Fruit fly (Drosophila melanogaster) whole organism, embryonic: ENCODE measurements around the gene CG12017.

Source experiments
- ATbp ChIP-seq: fragments of 200-800 bp; sonication (Bioruptor generic); optimal IDR thresholded peaks from 2 replicates; lab custom pipeline; 2017; ENCODE audit warnings: missing biosample characterization, mild to moderate bottlenecking, missing genetic modification characterization, missing genetic modification reagents
- Atf6 ChIP-seq: fragments of 200-800 bp; sonication (Bioruptor generic); IDR thresholded peaks from 2 replicates; pipeline ENCODE4 v1.3.6; 2022; ENCODE audit warnings: missing biosample characterization, missing genetic modification characterization
- Blimp-1 ChIP-seq: fragments of 200-800 bp; sonication (Bioruptor generic); optimal IDR thresholded peaks from 3 replicates; lab custom pipeline; 2018; ENCODE audit warnings: missing biosample characterization, missing genetic modification characterization, mild to moderate bottlenecking, moderate library complexity, missing genetic modification reagents
- C15 ChIP-seq: fragments of 200-800 bp; sonication (Bioruptor generic); IDR thresholded peaks from 3 replicates; pipeline ENCODE4 v1.3.6; 2022; ENCODE audit warnings: missing biosample characterization, missing genetic modification characterization
- CG10321 ChIP-seq: fragments of 200-800 bp; sonication (Bioruptor generic); IDR thresholded peaks from 2 replicates; pipeline ENCODE4 v1.3.6; 2022; ENCODE audit warnings: missing biosample characterization, missing genetic modification characterization
- CG10462 ChIP-seq: fragments of 200-800 bp; sonication (Bioruptor generic); optimal IDR thresholded peaks from 2 replicates; lab custom pipeline; 2016; ENCODE audit warnings: missing biosample characterization, missing genetic modification characterization
- CG11398 ChIP-seq: fragments of 200-800 bp; sonication (Bioruptor generic); optimal IDR thresholded peaks from 2 replicates; lab custom pipeline; 2016; ENCODE audit warnings: missing biosample characterization, missing genetic modification characterization
- CG11504 ChIP-seq: fragments of 200-800 bp; sonication (Bioruptor generic); optimal IDR thresholded peaks from 3 replicates; lab custom pipeline; 2019; ENCODE audit warnings: missing biosample characterization, mild to moderate bottlenecking, missing genetic modification characterization, moderate library complexity
- CG12659 ChIP-seq: fragments of 200-800 bp; sonication (Bioruptor generic); optimal IDR thresholded peaks from 3 replicates; lab custom pipeline; 2017; ENCODE audit warnings: mild to moderate bottlenecking, missing biosample characterization, missing genetic modification reagents, missing genetic modification characterization
- CG13287 ChIP-seq: fragments of 200-800 bp; sonication (Bioruptor generic); IDR thresholded peaks from 2 replicates; pipeline ENCODE4 v1.3.6; 2022; ENCODE audit warnings: missing biosample characterization, missing genetic modification characterization; ENCODE audit not compliant: partially characterized antibody
- CG14441 ChIP-seq: fragments of 200-800 bp; sonication (Bioruptor generic); IDR thresholded peaks from 2 replicates; pipeline ENCODE4 v1.3.6; 2022; ENCODE audit warnings: missing biosample characterization, missing genetic modification characterization
- CG1603 ChIP-seq: fragments of 200-800 bp; sonication (Bioruptor generic); optimal IDR thresholded peaks from 2 replicates; lab custom pipeline; 2019; ENCODE audit warnings: missing biosample characterization, mild to moderate bottlenecking, missing genetic modification characterization, moderate library complexity
- CG16779 ChIP-seq: fragments of 200-800 bp; sonication (Bioruptor generic); IDR thresholded peaks from 2 replicates; pipeline ENCODE4 v1.3.6; 2022; ENCODE audit warnings: missing biosample characterization, missing genetic modification characterization
- CG18599 ChIP-seq: fragments of 200-800 bp; sonication (Bioruptor generic); optimal IDR thresholded peaks from 3 replicates; lab custom pipeline; 2017; ENCODE audit warnings: missing biosample characterization, missing genetic modification characterization, mild to moderate bottlenecking, moderate library complexity, missing genetic modification reagents
- CG2712 ChIP-seq: fragments of 200-800 bp; optimal IDR thresholded peaks from 3 replicates; lab custom pipeline; 2019; ENCODE audit warnings: missing biosample characterization, mild to moderate bottlenecking, missing genetic modification characterization, moderate library complexity
- CG3065 ChIP-seq: fragments of 200-800 bp; sonication (Bioruptor generic); optimal IDR thresholded peaks from 2 replicates; lab custom pipeline; 2016; ENCODE audit warnings: missing biosample characterization, missing genetic modification characterization
- CG32767 ChIP-seq: fragments of 200-800 bp; sonication (Bioruptor generic); IDR thresholded peaks from 2 replicates; pipeline ENCODE4 v1.3.6; 2022; ENCODE audit warnings: missing biosample characterization, missing genetic modification characterization
- CG9727 ChIP-seq: fragments of 200-800 bp; sonication (Bioruptor generic); optimal IDR thresholded peaks from 3 replicates; lab custom pipeline; 2017; ENCODE audit warnings: missing biosample characterization, mild to moderate bottlenecking, missing genetic modification characterization
- CrebB ChIP-seq: fragments of 200-800 bp; sonication (Bioruptor generic); optimal IDR thresholded peaks from 3 replicates; lab custom pipeline; 2018; ENCODE audit warnings: missing biosample characterization, mild to moderate bottlenecking, missing genetic modification characterization
- Dip3 ChIP-seq: fragments of 200-800 bp; sonication (Bioruptor generic); optimal IDR thresholded peaks from 3 replicates; lab custom pipeline; 2016; ENCODE audit warnings: missing biosample characterization, missing genetic modification characterization
- Fer2 ChIP-seq: fragments of 200-800 bp; sonication (Bioruptor generic); optimal IDR thresholded peaks from 2 replicates; lab custom pipeline; 2018; ENCODE audit warnings: missing biosample characterization, mild to moderate bottlenecking, missing genetic modification characterization, moderate library complexity
- Gug ChIP-seq: fragments of 200-800 bp; sonication (Bioruptor generic); IDR thresholded peaks from 4 replicates; pipeline ENCODE4 v1.3.6; 2022; ENCODE audit warnings: missing biosample characterization, missing genetic modification characterization
- Hand ChIP-seq: fragments of 200-800 bp; sonication (Bioruptor generic); optimal IDR thresholded peaks from 2 replicates; lab custom pipeline; 2017; ENCODE audit warnings: mild to moderate bottlenecking, missing biosample characterization, missing genetic modification reagents, missing genetic modification characterization
- Mrtf ChIP-seq: fragments of 200-800 bp; sonication (Bioruptor generic); IDR thresholded peaks from 3 replicates; pipeline ENCODE4 v1.3.6; 2022; ENCODE audit warnings: missing biosample characterization, missing genetic modification characterization
- Oaz ChIP-seq: fragments of 200-800 bp; sonication (Bioruptor generic); IDR thresholded peaks from 2 replicates; pipeline ENCODE4 v1.3.6; 2022; ENCODE audit warnings: missing biosample characterization, missing genetic modification characterization
- Scr ChIP-seq: fragments of 200-800 bp; sonication (Bioruptor generic); IDR thresholded peaks from 2 replicates; pipeline ENCODE4 v1.3.6; 2022; ENCODE audit warnings: missing biosample characterization, missing genetic modification characterization; ENCODE audit not compliant: partially characterized antibody
- Xrp1 ChIP-seq: fragments of 200-800 bp; sonication (Bioruptor generic); IDR thresholded peaks from 2 replicates; pipeline ENCODE4 v1.3.6; 2022; ENCODE audit warnings: missing biosample characterization, missing genetic modification characterization
- ap ChIP-seq: fragments of 200-800 bp; sonication (Bioruptor generic); IDR thresholded peaks from 2 replicates; pipeline ENCODE4 v1.3.6; 2022; ENCODE audit warnings: missing biosample characterization, missing genetic modification characterization
- corto ChIP-seq: fragments of 200-800 bp; sonication (Bioruptor generic); optimal IDR thresholded peaks from 2 replicates; lab custom pipeline; 2016; ENCODE audit warnings: missing biosample characterization, mild to moderate bottlenecking, missing genetic modification characterization, moderate library complexity
- dm ChIP-seq: fragments of 200-800 bp; sonication (Bioruptor generic); optimal IDR thresholded peaks from 3 replicates; lab custom pipeline; 2016; ENCODE audit warnings: missing biosample characterization, missing genetic modification characterization
- dpn ChIP-seq, 2 experiments: fragments of 200-800 bp; sonication (Bioruptor generic); optimal IDR thresholded peaks; 3 replicates each; lab custom pipeline; 2016; ENCODE audit warnings: missing biosample characterization in 2 of 2, missing genetic modification characterization in 2 of 2
- emc ChIP-seq: fragments of 200-800 bp; sonication (Bioruptor generic); optimal IDR thresholded peaks from 2 replicates; lab custom pipeline; 2016; ENCODE audit warnings: missing biosample characterization, missing genetic modification characterization
- eve ChIP-seq, 2 experiments: fragments of >200 bp; optimal IDR thresholded peaks; 2 replicates each; lab custom pipeline; 2017; ENCODE audit warnings: missing biosample characterization in 2 of 2, missing genetic modification characterization in 2 of 2
- fd3F ChIP-seq: fragments of 200-800 bp; sonication (Bioruptor generic); optimal IDR thresholded peaks from 2 replicates; lab custom pipeline; 2018; ENCODE audit warnings: missing biosample characterization, mild to moderate bottlenecking, missing genetic modification characterization, moderate library complexity
- fd96Cb ChIP-seq: fragments of 200-800 bp; sonication (Bioruptor generic); optimal IDR thresholded peaks from 2 replicates; lab custom pipeline; 2018; ENCODE audit warnings: missing biosample characterization, mild to moderate bottlenecking, missing genetic modification characterization, moderate library complexity
- gcm ChIP-seq: fragments of 200-800 bp; sonication (Bioruptor generic); optimal IDR thresholded peaks from 2 replicates; lab custom pipeline; 2019; ENCODE audit warnings: missing biosample characterization, mild to moderate bottlenecking, missing genetic modification characterization, moderate library complexity
- grau ChIP-seq: fragments of 200-800 bp; optimal IDR thresholded peaks from 3 replicates; lab custom pipeline; 2019; ENCODE audit warnings: missing biosample characterization, mild to moderate bottlenecking, missing genetic modification characterization, moderate library complexity
- nau ChIP-seq: fragments of 200-800 bp; sonication (Bioruptor generic); optimal IDR thresholded peaks from 3 replicates; lab custom pipeline; 2017; ENCODE audit warnings: missing biosample characterization, mild to moderate bottlenecking, missing genetic modification characterization, missing genetic modification reagents
- repo ChIP-seq: fragments of 200-800 bp; sonication (Bioruptor generic); optimal IDR thresholded peaks from 2 replicates; lab custom pipeline; 2016; ENCODE audit warnings: missing biosample characterization, missing genetic modification characterization
- salm ChIP-seq: fragments of 200-800 bp; sonication (Bioruptor generic); optimal IDR thresholded peaks from 2 replicates; lab custom pipeline; 2018; ENCODE audit warnings: missing biosample characterization, mild to moderate bottlenecking, missing genetic modification characterization
- sens ChIP-seq: fragments of 200-800 bp; sonication (Bioruptor generic); peaks from one replicate; lab custom pipeline; 2016; ENCODE audit warnings: missing biosample characterization, missing genetic modification characterization
- ssp ChIP-seq: fragments of 200-800 bp; sonication (Bioruptor generic); IDR thresholded peaks from 2 replicates; pipeline ENCODE4 v1.3.6; 2022; ENCODE audit warnings: missing biosample characterization, missing genetic modification characterization
- tap ChIP-seq: fragments of 200-800 bp; optimal IDR thresholded peaks from 3 replicates; lab custom pipeline; 2019; ENCODE audit warnings: missing biosample characterization, mild to moderate bottlenecking, missing genetic modification characterization, moderate library complexity
- wor ChIP-seq: fragments of 200-800 bp; sonication (Bioruptor generic); IDR thresholded peaks from 2 replicates; pipeline ENCODE4 v1.3.6; 2022; ENCODE audit warnings: missing biosample characterization, missing genetic modification characterization

The CG12017 gene

dm6 chr3L:3248714-3249663 lies 31.1 kb upstream of the CG12017 start (continued):
- no peak for TF ChIP-seq Fer2 (tag; lab: Kevin White, UChicago)
- 0 out of 2 replicates have a peak, but pooled peaks have one; percentile 21 for TF ChIP-seq CG16779 (GFP tag; lab: Robert Waterston, UW)
- TF ChIP-seq CG11398, result no peak
- peak in 1 of 2 experiments; percentile 53 for TF ChIP-seq dpn (GFP tag; optimal IDR thresholded peaks at IDR 0.05; lab: Kevin White, UChicago)
- TF ChIP-seq CG12659, result peak; percentile 54
- TF ChIP-seq ATbp, result peak; percentile 35
- TF ChIP-seq eve (GFP tag; optimal IDR thresholded peaks at IDR 0.05; lab: Kevin White, UChicago), result peak in 1 of 2 experiments; percentile 73
- TF ChIP-seq Scr (GFP tag; lab: Robert Waterston, UW), result no peak
- peak; percentile 20 for TF ChIP-seq CG18599 (GFP tag; lab: Kevin White, UChicago)
- peak; percentile 99 for TF ChIP-seq corto (GFP tag; lab: Kevin White, UChicago)
- TF ChIP-seq Atf6 (GFP tag; lab: Robert Waterston, UW), result peak; percentile 33; the same call in 1 of the 2 replicates
- TF ChIP-seq Xrp1 (GFP tag; lab: Robert Waterston, UW), result no peak
- TF ChIP-seq CG11504 (tag; lab: Kevin White, UChicago), result peak; percentile 70
- no peak for TF ChIP-seq C15 (GFP tag; lab: Robert Waterston, UW)
- TF ChIP-seq ssp (GFP tag; lab: Robert Waterston, UW), result no peak
- peak; percentile 54 for TF ChIP-seq CG2712 (tag; lab: Kevin White, UChicago)
- peak; percentile 4 for TF ChIP-seq nau (GFP tag; lab: Kevin White, UChicago)
- no peak for TF ChIP-seq CrebB (tag; lab: Kevin White, UChicago)
- TF ChIP-seq CG9727 (GFP tag; lab: Kevin White, UChicago), result peak; percentile 55
- no peak for TF ChIP-seq fd3F (GFP tag; lab: Kevin White, UChicago)
- TF ChIP-seq ap (GFP tag; lab: Robert Waterston, UW), result 0 out of 2 replicates have a peak, but pooled peaks have one; percentile 4
- TF ChIP-seq CG32767 (GFP tag; lab: Robert Waterston, UW), result 0 out of 2 replicates have a peak, but pooled peaks have one; percentile 21

DNA sequence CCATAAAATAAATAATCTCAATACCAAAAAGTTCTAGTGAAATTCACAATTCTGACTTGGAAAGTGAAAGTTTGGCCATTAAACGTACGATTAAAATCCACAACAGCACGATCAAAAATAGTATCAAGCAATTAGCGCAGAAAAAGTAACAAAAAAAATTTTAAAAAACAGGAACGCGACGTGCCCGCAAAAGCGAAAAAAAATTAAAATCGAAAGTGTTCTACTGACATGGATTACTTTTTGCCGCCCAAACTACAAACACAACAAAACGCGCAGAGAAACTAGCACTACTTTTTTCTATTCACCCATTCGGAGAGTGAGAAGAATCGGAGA lies 30.4 kb upstream of the CG12017 start:
- TF ChIP-seq CG14441 (GFP tag; lab: Robert Waterston, UW) (no peak), Blimp-1 (GFP tag; lab: Kevin White, UChicago) (peak; percentile 96)
- TF ChIP-seq, all 482 proteins: peak for 1

- peak; percentile 50 for TF ChIP-seq CG13287 (GFP tag; lab: Robert Waterston, UW)
- peak; percentile 81 for TF ChIP-seq Mrtf
- peak; percentile 89 for TF ChIP-seq repo (GFP tag; lab: Kevin White, UChicago)
- peak; percentile 95 for TF ChIP-seq Dip3 (GFP tag; lab: Kevin White, UChicago)
- TF ChIP-seq dm (GFP tag; lab: Kevin White, UChicago), result peak; percentile 87
- TF ChIP-seq salm (tag; lab: Kevin White, UChicago), result peak; percentile 79
- TF ChIP-seq CG3065 (GFP tag; lab: Kevin White, UChicago), result peak; percentile 86
- TF ChIP-seq CG1603 (tag; lab: Kevin White, UChicago), result peak; percentile 69
- peak; percentile 93 for TF ChIP-seq fd96Cb (tag; lab: Kevin White, UChicago)
- peak; percentile 66 for TF ChIP-seq Oaz (GFP tag; lab: Robert Waterston, UW)
- peak; percentile 91 for TF ChIP-seq wor (GFP tag; lab: Robert Waterston, UW)
- TF ChIP-seq sens, result peak; percentile 100
- TF ChIP-seq CG10321 (GFP tag; lab: Robert Waterston, UW), result peak; percentile 29; the same call in 1 of the 2 replicates
- TF ChIP-seq grau, result peak; percentile 96
- peak; percentile 86 for TF ChIP-seq tap (tag; lab: Kevin White, UChicago)
- peak; percentile 94 for TF ChIP-seq CG10462 (GFP tag; lab: Kevin White, UChicago)
- TF ChIP-seq Hand (GFP tag; lab: Kevin White, UChicago), result peak; percentile 90
- peak; percentile 88 for TF ChIP-seq emc
- TF ChIP-seq ap (GFP tag; lab: Robert Waterston, UW), result peak; percentile 72
- peak; percentile 90 for TF ChIP-seq gcm
- TF ChIP-seq Gug, result peak; percentile 85
Measured at dm6 chr3L:3249997-3250774, 29.9 kb upstream of the CG12017 start.
